Worm (Caenorhabditis elegans) whole organism, L2 larva: Measurements from ENCODE around the gene C50B8.5.

Experiments used
- ama-1 ChIP-seq: fragments of 150-350 bp; optimal IDR thresholded peaks from 2 replicates; lab custom pipeline; 2018; ENCODE audit warnings: inconsistent platforms
- blmp-1 ChIP-seq: sonication (generic microtip); optimal IDR thresholded peaks from 2 replicates; lab custom pipeline; 2017; ENCODE audit warnings: missing genetic modification characterization, mild to moderate bottlenecking, missing compliant biosample characterization, antibody characterized with exemption, moderate library complexity; ENCODE audit not compliant: insufficient read depth
- dmd-4 ChIP-seq: sonication (generic microtip); optimal IDR thresholded peaks from 2 replicates; lab custom pipeline; 2017; ENCODE audit warnings: missing biosample characterization, missing genetic modification characterization
- egl-27 ChIP-seq: sonication (generic microtip); optimal IDR thresholded peaks from 3 replicates; lab custom pipeline; 2017; ENCODE audit warnings: missing biosample characterization, missing genetic modification reagents, missing genetic modification characterization
- fos-1 ChIP-seq: fragments of 150-350 bp; optimal IDR thresholded peaks from 2 replicates; lab custom pipeline; 2014; ENCODE audit warnings: missing biosample characterization, missing genetic modification characterization
- mdl-1 ChIP-seq, 2 experiments: fragments of 150-350 bp in 1 of 2; sonication (generic microtip) in 1 of 2; optimal IDR thresholded peaks; 2 replicates each; lab custom pipeline; 2017; ENCODE audit warnings: missing biosample characterization in 2 of 2, missing genetic modification characterization in 2 of 2
- peb-1 ChIP-seq: fragments of 150-350 bp; optimal IDR thresholded peaks from 2 replicates; lab custom pipeline; 2014; ENCODE audit warnings: missing biosample characterization, missing genetic modification characterization
- ztf-11 ChIP-seq: sonication (generic microtip); optimal IDR thresholded peaks from 2 replicates; lab custom pipeline; 2017; ENCODE audit warnings: missing biosample characterization, missing genetic modification characterization

DNA sequence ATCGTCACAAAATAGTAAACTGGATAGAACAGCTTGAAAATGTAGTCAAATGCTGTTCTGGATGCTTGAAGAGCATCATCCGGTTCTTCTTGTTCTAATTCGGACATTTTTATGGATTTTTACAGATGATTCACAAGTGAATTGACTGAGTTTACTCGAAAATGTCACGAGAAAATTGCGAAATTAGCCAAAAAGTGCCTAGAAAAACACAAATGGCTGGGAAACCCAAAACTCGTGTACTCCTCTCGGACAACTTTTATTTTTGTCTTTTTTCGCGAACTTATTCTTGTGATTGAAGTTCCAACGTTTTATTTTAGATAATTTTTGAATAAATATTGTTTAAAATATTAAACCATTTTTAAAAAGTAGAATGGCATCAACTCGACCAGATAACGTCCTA is 29.2 kb upstream of the C50B8.5 start, which contains the start of the genes C56A3.4 and C56A3.5:
- TF ChIP-seq dmd-4 (tag; lab: Kevin White, UChicago) (no peak), peb-1 (no peak), ama-1 (lab: Kevin White, UChicago) (no peak), mdl-1 (tag; optimal IDR thresholded peaks at IDR 0.05; lab: Kevin White, UChicago) (no peak), blmp-1 (tag; lab: Kevin White, UChicago) (no peak), ztf-11 (tag; lab: Kevin White, UChicago) (no peak), egl-27 (tag; lab: Kevin White, UChicago) (no peak), fos-1 (tag; lab: Kevin White, UChicago) (peak; percentile 50)
